Worm (Caenorhabditis elegans): Measurements from ENCODE around the gene F32D8.8.

ce11 chrV:10898629-10899028 is 4.0 kb downstream of the F32D8.8 start:
- TF ChIP-seq him-1 (tag; optimal IDR thresholded peaks at IDR 0.05): no peak
- TF ChIP-seq dao-5 (tag; optimal IDR thresholded peaks at IDR 0.05): no peak
- no peak for TF ChIP-seq W03F9.2 (tag; optimal IDR thresholded peaks at IDR 0.05)

Measured in whole organism, L4/young adult.